Worm (Caenorhabditis elegans) whole organism, young adult: ENCODE data around the gene gpa-3.

Source experiments
- F22D6.2 ChIP-seq: sonication (generic microtip); optimal IDR thresholded peaks from 2 replicates; lab custom pipeline; 2016; ENCODE audit warnings: mild to moderate bottlenecking, missing genetic modification characterization, missing compliant biosample characterization
- F37B4.10 ChIP-seq: fragments of 200-800 bp; sonication (Bioruptor generic); IDR thresholded peaks from 2 replicates; pipeline ENCODE4 v1.3.6; 2022; ENCODE audit warnings: missing genetic modification characterization, missing compliant biosample characterization
- F57A8.1 ChIP-seq: fragments of 200-800 bp; sonication (Bioruptor generic); optimal IDR thresholded peaks from 2 replicates; lab custom pipeline; 2018; ENCODE audit warnings: mild to moderate bottlenecking, missing genetic modification characterization, moderate library complexity, missing compliant biosample characterization
- F57C9.4 ChIP-seq: sonication (generic microtip); optimal IDR thresholded peaks from 2 replicates; lab custom pipeline; 2017; ENCODE audit warnings: mild to moderate bottlenecking, missing genetic modification characterization, missing compliant biosample characterization
- K12H6.12 ChIP-seq: fragments of 200-800 bp; sonication (Bioruptor generic); optimal IDR thresholded peaks from 2 replicates; lab custom pipeline; 2018; ENCODE audit warnings: mild to moderate bottlenecking, missing genetic modification characterization, missing compliant biosample characterization
- Y53F4B.3 ChIP-seq: fragments of 200-800 bp; sonication (Bioruptor generic); IDR thresholded peaks from 2 replicates; pipeline ENCODE4 v1.3.6; 2022; ENCODE audit warnings: missing genetic modification reagents, missing genetic modification characterization, missing compliant biosample characterization
- Y53G8AR.9 ChIP-seq: fragments of 200-800 bp; sonication (Bioruptor generic); conservative IDR thresholded peaks from 2 replicates; pipeline ENCODE4 v1.3.6; 2022; ENCODE audit warnings: missing genetic modification reagents, missing genetic modification characterization, missing compliant biosample characterization
- Y56A3A.18 ChIP-seq: fragments of 200-800 bp; sonication (Bioruptor generic); IDR thresholded peaks from 2 replicates; pipeline ENCODE4 v1.3.6; 2022; ENCODE audit warnings: missing genetic modification reagents, missing genetic modification characterization, missing compliant biosample characterization
- Y95B8A.8 ChIP-seq: fragments of 200-800 bp; sonication (Bioruptor generic); IDR thresholded peaks from 2 replicates; pipeline ENCODE4 v1.3.6; 2022; ENCODE audit warnings: missing genetic modification reagents, missing genetic modification characterization, missing compliant biosample characterization
- ZK185.1 ChIP-seq: sonication (generic microtip); optimal IDR thresholded peaks from 2 replicates; lab custom pipeline; 2016; ENCODE audit warnings: mild to moderate bottlenecking, missing genetic modification characterization, missing compliant biosample characterization; ENCODE audit not compliant: poor library complexity, severe bottlenecking
- ama-1 ChIP-seq, 3 experiments: fragments of 150-350 bp in 1 of 3; sonication (generic microtip) in 2 of 3; optimal IDR thresholded peaks; 2 replicates each; lab custom pipeline; 2014 to 2018; ENCODE audit warnings: missing biosample characterization in 2 of 3, missing genetic modification characterization in 2 of 3, missing genetic modification reagents in 2 of 3
- atf-7 ChIP-seq: sonication (generic microtip); optimal IDR thresholded peaks from 2 replicates; lab custom pipeline; 2017; ENCODE audit warnings: mild to moderate bottlenecking, missing genetic modification characterization, missing compliant biosample characterization
- attf-3 ChIP-seq: fragments of 200-800 bp; sonication (Bioruptor generic); conservative IDR thresholded peaks from 2 replicates; pipeline ENCODE4 v1.3.6; 2022; ENCODE audit warnings: missing genetic modification reagents, missing genetic modification characterization, missing compliant biosample characterization
- bed-2 ChIP-seq: fragments of 200-800 bp; sonication (Bioruptor generic); IDR thresholded peaks from 2 replicates; pipeline ENCODE4 v1.3.6; 2022; ENCODE audit warnings: missing genetic modification reagents, missing genetic modification characterization, missing compliant biosample characterization
- cebp-1 ChIP-seq, 2 experiments: fragments of 200-800 bp in 1 of 2; sonication (Bioruptor generic) in 1 of 2; sonication (generic microtip) in 1 of 2; IDR thresholded peaks in 1 of 2; optimal IDR thresholded peaks in 1 of 2; 2 replicates each; pipeline versions ENCODE4 v1.3.6 to Lab custom; 2017 to 2022; ENCODE audit warnings: missing compliant biosample characterization in 2 of 2, missing genetic modification characterization in 2 of 2, mild to moderate bottlenecking in 1 of 2, missing genetic modification reagents in 1 of 2, moderate library complexity in 1 of 2
- ceh-27 ChIP-seq: fragments of 200-800 bp; sonication (Bioruptor generic); optimal IDR thresholded peaks from 2 replicates; lab custom pipeline; 2018; ENCODE audit warnings: mild to moderate bottlenecking, missing genetic modification characterization, moderate library complexity, missing compliant biosample characterization
- ceh-40 ChIP-seq: fragments of 200-800 bp; sonication (Bioruptor generic); IDR thresholded peaks from 2 replicates; pipeline ENCODE4 v1.3.6; 2022; ENCODE audit warnings: missing genetic modification characterization, missing compliant biosample characterization
- ceh-91 ChIP-seq: fragments of 200-800 bp; sonication (Bioruptor generic); IDR thresholded peaks from 2 replicates; pipeline ENCODE4 v1.3.6; 2022; ENCODE audit warnings: missing genetic modification reagents, missing genetic modification characterization, missing compliant biosample characterization
- chd-7 ChIP-seq: sonication (generic microtip); optimal IDR thresholded peaks from 2 replicates; lab custom pipeline; 2016; ENCODE audit warnings: mild to moderate bottlenecking, missing genetic modification characterization, moderate library complexity, missing compliant biosample characterization
- dpff-1 ChIP-seq: sonication (generic microtip); optimal IDR thresholded peaks from 2 replicates; lab custom pipeline; 2017; ENCODE audit warnings: mild to moderate bottlenecking, missing genetic modification characterization, missing compliant biosample characterization
- egl-44 ChIP-seq: fragments of 200-800 bp; sonication (Bioruptor generic); IDR thresholded peaks from 2 replicates; pipeline ENCODE4 v1.3.6; 2022; ENCODE audit warnings: missing genetic modification reagents, missing genetic modification characterization, missing compliant biosample characterization
- gei-17 ChIP-seq: fragments of 200-800 bp; sonication (Bioruptor generic); optimal IDR thresholded peaks from 2 replicates; lab custom pipeline; 2018; ENCODE audit warnings: mild to moderate bottlenecking, missing genetic modification characterization, missing compliant biosample characterization
- hlh-12 ChIP-seq: sonication (generic microtip); optimal IDR thresholded peaks from 2 replicates; lab custom pipeline; 2016; ENCODE audit warnings: missing genetic modification characterization, missing compliant biosample characterization
- hrde-1 ChIP-seq: sonication (generic microtip); optimal IDR thresholded peaks from 2 replicates; lab custom pipeline; 2016; ENCODE audit warnings: missing genetic modification characterization, mild to moderate bottlenecking, missing compliant biosample characterization, moderate library complexity, missing genotype, missing genetic modification reagents, borderline replicate concordance
- lin-26 ChIP-seq: fragments of 200-800 bp; sonication (Bioruptor generic); IDR thresholded peaks from 2 replicates; pipeline ENCODE4 v1.3.6; 2022; ENCODE audit warnings: missing genetic modification reagents, missing genetic modification characterization, missing compliant biosample characterization
- lin-35 ChIP-seq, 3 experiments: fragments of 150-350 bp in 2 of 3; sonication (generic microtip) in 1 of 3; optimal IDR thresholded peaks; 2 replicates each; lab custom pipeline; 2014 to 2018; ENCODE audit warnings: missing biosample characterization in 3 of 3, missing genetic modification characterization in 3 of 3, missing genetic modification reagents in 3 of 3
- lin-54 ChIP-seq: fragments of 200-800 bp; sonication (Bioruptor generic); optimal IDR thresholded peaks from 2 replicates; lab custom pipeline; 2018; ENCODE audit warnings: mild to moderate bottlenecking, missing genetic modification characterization, missing compliant biosample characterization
- lir-1 ChIP-seq: fragments of 200-800 bp; sonication (Bioruptor generic); conservative IDR thresholded peaks from 2 replicates; pipeline ENCODE4 v1.3.6; 2022; ENCODE audit warnings: missing genetic modification reagents, missing genetic modification characterization, missing compliant biosample characterization
- lsl-1 ChIP-seq: fragments of 200-800 bp; sonication (Bioruptor generic); optimal IDR thresholded peaks from 2 replicates; lab custom pipeline; 2018; ENCODE audit warnings: mild to moderate bottlenecking, missing genetic modification characterization, moderate library complexity, missing compliant biosample characterization
- madf-8 ChIP-seq: fragments of 200-800 bp; sonication (Bioruptor generic); conservative IDR thresholded peaks from 2 replicates; pipeline ENCODE4 v1.3.6; 2022; ENCODE audit warnings: missing genetic modification reagents, missing genetic modification characterization, missing compliant biosample characterization
- mcd-1 ChIP-seq: fragments of 200-800 bp; sonication (Bioruptor generic); IDR thresholded peaks from 2 replicates; pipeline ENCODE4 v1.3.6; 2022; ENCODE audit warnings: missing genetic modification reagents, missing genetic modification characterization, missing compliant biosample characterization
- mel-28 ChIP-seq: sonication (generic microtip); optimal IDR thresholded peaks from 2 replicates; lab custom pipeline; 2016; ENCODE audit warnings: borderline replicate concordance, mild to moderate bottlenecking, missing genetic modification characterization, missing compliant biosample characterization
- mes-4 ChIP-seq: sonication (generic microtip); optimal IDR thresholded peaks from 2 replicates; lab custom pipeline; 2016; ENCODE audit warnings: missing genotype, missing genetic modification characterization, missing compliant biosample characterization
- nfyb-1 ChIP-seq: fragments of 200-800 bp; sonication (Bioruptor generic); IDR thresholded peaks from 2 replicates; pipeline ENCODE4 v1.3.6; 2022; ENCODE audit warnings: missing genetic modification reagents, missing genetic modification characterization, missing compliant biosample characterization
- nhr-80 ChIP-seq: sonication (generic microtip); optimal IDR thresholded peaks from 2 replicates; lab custom pipeline; 2016; ENCODE audit warnings: missing genetic modification characterization, missing compliant biosample characterization
- sea-2 ChIP-seq: fragments of 200-800 bp; sonication (Bioruptor generic); IDR thresholded peaks from 2 replicates; pipeline ENCODE4 v1.3.6; 2022; ENCODE audit warnings: missing genetic modification characterization, missing compliant biosample characterization
- snpc-1.1 ChIP-seq: sonication (generic microtip); optimal IDR thresholded peaks from 2 replicates; lab custom pipeline; 2017; ENCODE audit warnings: missing genetic modification characterization, mild to moderate bottlenecking, missing compliant biosample characterization, antibody characterized with exemption, moderate library complexity, missing genotype, missing genetic modification reagents; ENCODE audit not compliant: insufficient read depth
- unc-130 ChIP-seq: sonication (generic microtip); optimal IDR thresholded peaks from 2 replicates; lab custom pipeline; 2016; ENCODE audit warnings: missing genetic modification reagents, missing genetic modification characterization, missing compliant biosample characterization
- ztf-22 ChIP-seq: fragments of 200-800 bp; sonication (Bioruptor generic); optimal IDR thresholded peaks from 2 replicates; lab custom pipeline; 2018; ENCODE audit warnings: mild to moderate bottlenecking, missing genetic modification characterization, moderate library complexity, missing compliant biosample characterization
- ztf-26 ChIP-seq: sonication (generic microtip); optimal IDR thresholded peaks from 2 replicates; lab custom pipeline; 2017; ENCODE audit warnings: missing genetic modification characterization, missing compliant biosample characterization
- ztf-3 ChIP-seq: fragments of 200-800 bp; sonication (Bioruptor generic); optimal IDR thresholded peaks from 2 replicates; lab custom pipeline; 2018; ENCODE audit warnings: mild to moderate bottlenecking, missing genetic modification characterization, missing compliant biosample characterization
- ztf-6 ChIP-seq: fragments of 200-800 bp; sonication (Bioruptor generic); IDR thresholded peaks from 2 replicates; pipeline ENCODE4 v1.3.6; 2022; ENCODE audit warnings: missing genetic modification reagents, missing genetic modification characterization, missing compliant biosample characterization

gpa-3 gene

ce11 chrV:9376417-9376816 lies 16.8 kb upstream of the gpa-3 start, which contains the start of gene E02C12.19:
Gene E02C12.19, minus strand, starts transcription at chrV:9376517.
- TF ChIP-seq Y53G8AR.9: no peak
- no peak for TF ChIP-seq Y53F4B.3 (GFP tag; lab: Robert Waterston, UW)
- TF ChIP-seq mcd-1: no peak
- no peak for TF ChIP-seq snpc-1.1 (tag; lab: Kevin White, UChicago)
- no peak for TF ChIP-seq unc-130 (GFP tag; lab: Kevin White, UChicago)
- TF ChIP-seq F37B4.10 (GFP tag; lab: Robert Waterston, UW): no peak
- TF ChIP-seq sea-2: no peak
- TF ChIP-seq madf-8 (GFP tag; lab: Robert Waterston, UW): no peak
- TF ChIP-seq K12H6.12: no peak
- no peak for TF ChIP-seq lin-26 (GFP tag; lab: Robert Waterston, UW)
- TF ChIP-seq ama-1 (optimal IDR thresholded peaks at IDR 0.05; lab: Kevin White, UChicago): no peak
- no peak for TF ChIP-seq ama-1 (GFP tag; optimal IDR thresholded peaks at IDR 0.05; lab: Kevin White, UChicago)
- TF ChIP-seq lir-1: no peak
- TF ChIP-seq ztf-3: no peak
- no peak for TF ChIP-seq Y95B8A.8 (GFP tag; lab: Robert Waterston, UW)
- TF ChIP-seq, all 124 proteins: peak for 0

- TF ChIP-seq hrde-1 (tag; lab: Kevin White, UChicago) (no peak), egl-44 (GFP tag; lab: Robert Waterston, UW) (no peak), F22D6.2 (tag; lab: Kevin White, UChicago) (no peak), bed-2 (GFP tag; lab: Robert Waterston, UW) (no peak), mcd-1 (no peak), ZK185.1 (tag; lab: Kevin White, UChicago) (no peak), Y53G8AR.9 (no peak), ceh-91 (GFP tag; lab: Robert Waterston, UW) (no peak), mes-4 (no peak), dpff-1 (tag; lab: Kevin White, UChicago) (no peak), lsl-1 (no peak), ceh-27 (GFP tag; lab: Kevin White, UChicago) (no peak), chd-7 (no peak), ztf-22 (GFP tag; lab: Kevin White, UChicago) (no peak)
- TF ChIP-seq, all 124 proteins: peak for 0
These were observed 15.8 kb upstream of the gpa-3 start, which contains the start of gene E02C12.9 for ce11 chrV:9375378-9375777. Gene E02C12.9, minus strand, starts transcription at chrV:9375478.

- TF ChIP-seq madf-8 (GFP tag; lab: Robert Waterston, UW): no peak
- no peak for TF ChIP-seq attf-3 (GFP tag; lab: Robert Waterston, UW)
- TF ChIP-seq F57C9.4: no peak
- TF ChIP-seq nhr-80 (tag; lab: Kevin White, UChicago): peak; percentile 77
- TF ChIP-seq nfyb-1 (GFP tag; lab: Robert Waterston, UW): no peak
- peak; percentile 53; the same call in 1 of the 2 replicates for TF ChIP-seq cebp-1 (GFP tag; IDR thresholded peaks at IDR 0.05; lab: Robert Waterston, UW)
- TF ChIP-seq cebp-1 (tag; optimal IDR thresholded peaks at IDR 0.05; lab: Kevin White, UChicago): no peak
These were observed 13.9 kb upstream of the gpa-3 start, which contains the start of gene E02C12.8 for ce11 chrV:9373473-9373872. Gene E02C12.8, minus strand, starts transcription at chrV:9373613.

- no peak for TF ChIP-seq Y56A3A.18 (GFP tag; lab: Robert Waterston, UW)
- TF ChIP-seq ceh-40 (GFP tag; lab: Robert Waterston, UW): no peak
- TF ChIP-seq F37B4.10 (GFP tag; lab: Robert Waterston, UW): no peak
- TF ChIP-seq atf-7: no peak
- no peak for TF ChIP-seq ztf-26 (tag; lab: Kevin White, UChicago)
- TF ChIP-seq ceh-91 (GFP tag; lab: Robert Waterston, UW): no peak
- TF ChIP-seq hlh-12 (tag; lab: Kevin White, UChicago): no peak
- TF ChIP-seq lin-54 (GFP tag; lab: Kevin White, UChicago): no peak
- no peak for TF ChIP-seq nhr-80 (tag; lab: Kevin White, UChicago)
- no peak for TF ChIP-seq lin-35 (GFP tag; optimal IDR thresholded peaks at IDR 0.05; lab: Kevin White, UChicago)
- TF ChIP-seq lsl-1: no peak
- TF ChIP-seq mel-28 (tag; lab: Kevin White, UChicago): no peak
- no peak for TF ChIP-seq gei-17 (GFP tag; lab: Kevin White, UChicago)
- no peak for TF ChIP-seq madf-8 (GFP tag; lab: Robert Waterston, UW)
- TF ChIP-seq F57A8.1 (GFP tag; lab: Kevin White, UChicago): no peak
- TF ChIP-seq lin-26 (GFP tag; lab: Robert Waterston, UW): no peak
- no peak for TF ChIP-seq ztf-6
These were observed 11.4 kb upstream of the gpa-3 start, which contains the start of gene E02C12.6 for ce11 chrV:9370986-9371385. Gene E02C12.6, minus strand, starts transcription at chrV:9371086.
